Worm (Caenorhabditis elegans) whole organism, L2 larva: ENCODE data around the gene C50F4.6.

Source experiments
- alr-1 ChIP-seq: fragments of 150-350 bp; optimal IDR thresholded peaks from 2 replicates; lab custom pipeline; 2014; ENCODE audit warnings: missing biosample characterization, missing genetic modification characterization
- ceh-16 ChIP-seq: fragments of 150-350 bp; optimal IDR thresholded peaks from 2 replicates; lab custom pipeline; 2014; ENCODE audit warnings: missing biosample characterization, missing genetic modification characterization
- unc-39 ChIP-seq: fragments of 150-350 bp; optimal IDR thresholded peaks from 2 replicates; lab custom pipeline; 2014; ENCODE audit warnings: missing biosample characterization, missing genetic modification characterization

ce11 chrV:9571056-9571455, 25.2 kb downstream of the C50F4.6 start:
- TF ChIP-seq unc-39 = no peak
- no peak for TF ChIP-seq ceh-16
- no peak for TF ChIP-seq alr-1 (tag; lab: Kevin White, UChicago)
